Fruit fly (Drosophila melanogaster): ENCODE results near the gene CG13288.

Gene CG13288

dm6 chr3L:5907077-5907476, at the start of gene CG13288:
TSS of gene CG13288 (plus strand) at chr3L:5907381.
- TF ChIP-seq CG8478 (optimal IDR thresholded peaks at IDR 0.05) (no peak), CTCF (optimal IDR thresholded peaks at IDR 0.05) (peak; percentile 82 to 91)

dm6 chr3L:5859029-5859428, 48.2 kb upstream of the CG13288 start:
- TF ChIP-seq CTCF (optimal IDR thresholded peaks at IDR 0.05), result no peak
- no peak for TF ChIP-seq CG8478 (optimal IDR thresholded peaks at IDR 0.05)

- TF ChIP-seq CG8478 (optimal IDR thresholded peaks at IDR 0.05) (no peak), CTCF (optimal IDR thresholded peaks at IDR 0.05) (no peak)
These were observed 44.2 kb upstream of the CG13288 start for dm6 chr3L:5862994-5863393.

dm6 chr3L:5863868-5864413, 43.2 kb upstream of the CG13288 start:
- TF ChIP-seq CG8478 (optimal IDR thresholded peaks at IDR 0.05) (no peak), CTCF (optimal IDR thresholded peaks at IDR 0.05) (no peak)

- TF ChIP-seq CG8478 (optimal IDR thresholded peaks at IDR 0.05), result no peak
- no peak for TF ChIP-seq CTCF (optimal IDR thresholded peaks at IDR 0.05)
These were observed 40.3 kb upstream of the CG13288 start for dm6 chr3L:5866924-5867323.

- peak; percentile 100 for TF ChIP-seq CTCF (optimal IDR thresholded peaks at IDR 0.05)
- TF ChIP-seq CG8478 (optimal IDR thresholded peaks at IDR 0.05), result no peak
These were observed 37.5 kb upstream of the CG13288 start for dm6 chr3L:5869614-5870204.

- TF ChIP-seq CTCF (optimal IDR thresholded peaks at IDR 0.05) (no peak), CG8478 (optimal IDR thresholded peaks at IDR 0.05) (no peak)
These were observed 36.0 kb upstream of the CG13288 start, which contains the start of gene CG5568 for dm6 chr3L:5871201-5871600. TSS of gene CG5568 (plus strand) at chr3L:5871501.

dm6 chr3L:5873011-5873410, 34.2 kb upstream of the CG13288 start, which contains the start of gene CG18586:
TSS of gene CG18586 (plus strand) at chr3L:5873311.
- TF ChIP-seq CTCF (optimal IDR thresholded peaks at IDR 0.05), result no peak
- no peak for TF ChIP-seq CG8478 (optimal IDR thresholded peaks at IDR 0.05)

dm6 chr3L:5878734-5879291, 28.4 kb upstream of the CG13288 start:
- no peak for TF ChIP-seq CG8478 (optimal IDR thresholded peaks at IDR 0.05)
- no peak for TF ChIP-seq CTCF (optimal IDR thresholded peaks at IDR 0.05)

- TF ChIP-seq CTCF (optimal IDR thresholded peaks at IDR 0.05) (peak in 1 of 2 experiments; percentile 28), CG8478 (optimal IDR thresholded peaks at IDR 0.05) (no peak)
These were observed 25.6 kb upstream of the CG13288 start for dm6 chr3L:5881310-5882208.

dm6 chr3L:5882209-5882403, 25.1 kb upstream of the CG13288 start, which contains the start of gene CG13287:
TSS of gene CG13287 (plus strand) at chr3L:5882304.
- TF ChIP-seq CG8478 (optimal IDR thresholded peaks at IDR 0.05) (no peak), CTCF (optimal IDR thresholded peaks at IDR 0.05) (no peak)

- TF ChIP-seq CTCF (optimal IDR thresholded peaks at IDR 0.05) (no peak), CG8478 (optimal IDR thresholded peaks at IDR 0.05) (no peak)
These were observed 22.4 kb upstream of the CG13288 start for dm6 chr3L:5884735-5885134.

dm6 chr3L:5891114-5891513, 16.1 kb upstream of the CG13288 start:
- TF ChIP-seq CG8478 (optimal IDR thresholded peaks at IDR 0.05) (no peak), CTCF (optimal IDR thresholded peaks at IDR 0.05) (no peak)

- TF ChIP-seq CTCF (optimal IDR thresholded peaks at IDR 0.05), result no peak
- no peak for TF ChIP-seq CG8478 (optimal IDR thresholded peaks at IDR 0.05)
These were observed 15.4 kb upstream of the CG13288 start for dm6 chr3L:5891812-5892211.

dm6 chr3L:5893063-5893462, 14.1 kb upstream of the CG13288 start:
- TF ChIP-seq CG8478 (optimal IDR thresholded peaks at IDR 0.05) (no peak), CTCF (optimal IDR thresholded peaks at IDR 0.05) (no peak)

- TF ChIP-seq CTCF (optimal IDR thresholded peaks at IDR 0.05), result no peak
- no peak for TF ChIP-seq CG8478 (optimal IDR thresholded peaks at IDR 0.05)
These were observed 9.9 kb upstream of the CG13288 start, which contains the start of the genes PolE2 and CG5592 for dm6 chr3L:5897228-5897688. TSS of gene PolE2 (minus strand) at chr3L:5897435. TSS of gene CG5592 (plus strand) at chr3L:5897638.
